Fruit fly (Drosophila melanogaster) whole organism, embryonic: ENCODE measurements around the gene kay.

Source experiments
- C15 ChIP-seq: fragments of 200-800 bp; sonication (Bioruptor generic); IDR thresholded peaks from 3 replicates; pipeline ENCODE4 v1.3.6; 2022; ENCODE audit warnings: missing biosample characterization, missing genetic modification characterization
- CG10462 ChIP-seq: fragments of 200-800 bp; sonication (Bioruptor generic); optimal IDR thresholded peaks from 2 replicates; lab custom pipeline; 2016; ENCODE audit warnings: missing biosample characterization, missing genetic modification characterization
- CG10959 ChIP-seq: fragments of 200-800 bp; sonication (Bioruptor generic); IDR thresholded peaks from 2 replicates; pipeline ENCODE4 v1.3.6; 2022; ENCODE audit warnings: missing biosample characterization, missing genetic modification characterization
- CG11247 ChIP-seq: fragments of 200-800 bp; sonication (Bioruptor generic); IDR thresholded peaks from 2 replicates; pipeline ENCODE4 v1.3.6; 2022; ENCODE audit warnings: missing biosample characterization, missing genetic modification characterization
- CG12391 ChIP-seq: fragments of 200-800 bp; sonication (Bioruptor generic); optimal IDR thresholded peaks from 3 replicates; lab custom pipeline; 2018; ENCODE audit warnings: missing biosample characterization, mild to moderate bottlenecking, missing genetic modification characterization, moderate library complexity
- CG13424 ChIP-seq: fragments of 200-800 bp; sonication (Bioruptor generic); optimal IDR thresholded peaks from 2 replicates; lab custom pipeline; 2019; ENCODE audit warnings: missing biosample characterization, mild to moderate bottlenecking, missing genetic modification characterization, moderate library complexity
- CG14441 ChIP-seq: fragments of 200-800 bp; sonication (Bioruptor generic); IDR thresholded peaks from 2 replicates; pipeline ENCODE4 v1.3.6; 2022; ENCODE audit warnings: missing biosample characterization, missing genetic modification characterization
- CG14860 ChIP-seq: fragments of 200-800 bp; sonication (Bioruptor generic); IDR thresholded peaks from 3 replicates; pipeline ENCODE4 v1.3.6; 2022; ENCODE audit warnings: missing biosample characterization, missing genetic modification characterization; ENCODE audit not compliant: partially characterized antibody
- CG15011 ChIP-seq: fragments of 200-800 bp; sonication (Bioruptor generic); optimal IDR thresholded peaks from 3 replicates; lab custom pipeline; 2018; ENCODE audit warnings: missing biosample characterization, mild to moderate bottlenecking, missing genetic modification characterization
- CG17328 ChIP-seq: fragments of 200-800 bp; sonication (Bioruptor generic); IDR thresholded peaks from 2 replicates; pipeline ENCODE4 v1.3.6; 2022; ENCODE audit warnings: missing biosample characterization, missing genetic modification characterization
- CG18599 ChIP-seq: fragments of 200-800 bp; sonication (Bioruptor generic); optimal IDR thresholded peaks from 3 replicates; lab custom pipeline; 2017; ENCODE audit warnings: missing biosample characterization, missing genetic modification characterization, mild to moderate bottlenecking, moderate library complexity, missing genetic modification reagents
- CG2199 ChIP-seq: fragments of 200-800 bp; sonication (Bioruptor generic); IDR thresholded peaks from 3 replicates; pipeline ENCODE4 v1.3.6; 2022; ENCODE audit warnings: missing biosample characterization, missing genetic modification characterization
- CG30020 ChIP-seq: fragments of 200-800 bp; optimal IDR thresholded peaks from 2 replicates; lab custom pipeline; 2019; ENCODE audit warnings: missing biosample characterization, mild to moderate bottlenecking, missing genetic modification characterization, moderate library complexity
- CG33213 ChIP-seq: fragments of 200-800 bp; sonication (Bioruptor generic); optimal IDR thresholded peaks from 3 replicates; lab custom pipeline; 2016; ENCODE audit warnings: missing biosample characterization, missing genetic modification characterization
- CG33557 ChIP-seq: fragments of 200-800 bp; sonication (Bioruptor generic); optimal IDR thresholded peaks from 2 replicates; lab custom pipeline; 2019; ENCODE audit warnings: missing biosample characterization, mild to moderate bottlenecking, missing genetic modification characterization, moderate library complexity
- CG34376 ChIP-seq: fragments of 200-800 bp; sonication (Bioruptor generic); optimal IDR thresholded peaks from 2 replicates; lab custom pipeline; 2018; ENCODE audit warnings: missing biosample characterization, mild to moderate bottlenecking, missing genetic modification characterization
- CG4328 ChIP-seq: fragments of 200-800 bp; sonication (Bioruptor generic); optimal IDR thresholded peaks from 3 replicates; lab custom pipeline; 2017; ENCODE audit warnings: missing biosample characterization, missing genetic modification reagents, missing genetic modification characterization
- CG4854 ChIP-seq: fragments of 200-800 bp; sonication (Bioruptor generic); optimal IDR thresholded peaks from 2 replicates; lab custom pipeline; 2016; ENCODE audit warnings: missing biosample characterization, missing genetic modification characterization, inconsistent platforms
- CG5245 ChIP-seq: fragments of 200-800 bp; sonication (Bioruptor generic); optimal IDR thresholded peaks from 3 replicates; lab custom pipeline; 2016; ENCODE audit warnings: missing biosample characterization, missing genetic modification characterization
- CG6683 ChIP-seq: fragments of 200-800 bp; sonication (Bioruptor generic); optimal IDR thresholded peaks from 2 replicates; lab custom pipeline; 2017; ENCODE audit warnings: missing biosample characterization, mild to moderate bottlenecking, missing genetic modification characterization, missing genetic modification reagents
- CG7928 ChIP-seq: fragments of 200-800 bp; sonication (Bioruptor generic); optimal IDR thresholded peaks from 2 replicates; lab custom pipeline; 2017; ENCODE audit warnings: missing biosample characterization, mild to moderate bottlenecking, missing genetic modification characterization
- CG8944 ChIP-seq: fragments of 200-800 bp; sonication (Bioruptor generic); optimal IDR thresholded peaks from 3 replicates; lab custom pipeline; 2016; ENCODE audit warnings: missing biosample characterization, missing genetic modification characterization
- CG9437 ChIP-seq: fragments of 200-800 bp; sonication (Bioruptor generic); optimal IDR thresholded peaks from 2 replicates; lab custom pipeline; 2018; ENCODE audit warnings: missing biosample characterization, mild to moderate bottlenecking, missing genetic modification characterization
- CG9932 ChIP-seq: fragments of 200-800 bp; sonication (Bioruptor generic); IDR thresholded peaks from 2 replicates; pipeline ENCODE4 v1.3.6; 2022; ENCODE audit warnings: missing biosample characterization, missing genetic modification characterization
- CkIIα-i1 ChIP-seq: fragments of 200-800 bp; sonication (Bioruptor generic); IDR thresholded peaks from 2 replicates; pipeline ENCODE4 v1.3.6; 2022; ENCODE audit warnings: missing biosample characterization, missing genetic modification characterization
- Mad ChIP-seq: fragments of 200-800 bp; sonication (Bioruptor generic); optimal IDR thresholded peaks from 2 replicates; lab custom pipeline; 2016; ENCODE audit warnings: missing biosample characterization, missing genetic modification characterization
- NC2β ChIP-seq: fragments of 200-800 bp; sonication (Bioruptor generic); optimal IDR thresholded peaks from 2 replicates; lab custom pipeline; 2016; ENCODE audit warnings: missing biosample characterization, missing genetic modification characterization
- NFAT ChIP-seq: fragments of 200-800 bp; sonication (Bioruptor generic); IDR thresholded peaks from 2 replicates; pipeline ENCODE4 v1.3.6; 2022; ENCODE audit warnings: missing biosample characterization, missing genetic modification characterization
- Side ChIP-seq: fragments of 200-800 bp; sonication (Bioruptor generic); optimal IDR thresholded peaks from 2 replicates; lab custom pipeline; 2016; ENCODE audit warnings: missing biosample characterization, missing genetic modification characterization
- TFAM ChIP-seq: fragments of 200-800 bp; sonication (Bioruptor generic); optimal IDR thresholded peaks from 2 replicates; lab custom pipeline; 2017; ENCODE audit warnings: missing biosample characterization, missing genetic modification characterization, inconsistent platforms
- caup ChIP-seq: fragments of 200-800 bp; sonication (Bioruptor generic); optimal IDR thresholded peaks from 3 replicates; lab custom pipeline; 2017; ENCODE audit warnings: missing biosample characterization, mild to moderate bottlenecking, missing genetic modification characterization, moderate library complexity; ENCODE audit not compliant: severe bottlenecking
- chm ChIP-seq: fragments of 200-800 bp; sonication (Bioruptor generic); IDR thresholded peaks from 2 replicates; pipeline ENCODE4 v1.3.6; 2022; ENCODE audit warnings: missing biosample characterization, missing genetic modification characterization
- crol ChIP-seq: fragments of 200-800 bp; sonication (Bioruptor generic); IDR thresholded peaks from 2 replicates; pipeline ENCODE4 v1.3.6; 2022; ENCODE audit warnings: missing biosample characterization, missing genetic modification characterization
- da ChIP-seq: fragments of 200-800 bp; sonication (Bioruptor generic); optimal IDR thresholded peaks from 2 replicates; lab custom pipeline; 2016; ENCODE audit warnings: missing biosample characterization, missing genetic modification characterization
- dan ChIP-seq: fragments of 200-800 bp; sonication (Bioruptor generic); IDR thresholded peaks from 2 replicates; pipeline ENCODE4 v1.3.6; 2022; ENCODE audit warnings: missing biosample characterization, missing genetic modification characterization
- danr ChIP-seq: fragments of 200-800 bp; sonication (Bioruptor generic); IDR thresholded peaks from 2 replicates; pipeline ENCODE4 v1.3.6; 2022; ENCODE audit warnings: missing biosample characterization, missing genetic modification characterization
- dm ChIP-seq: fragments of 200-800 bp; sonication (Bioruptor generic); optimal IDR thresholded peaks from 3 replicates; lab custom pipeline; 2016; ENCODE audit warnings: missing biosample characterization, missing genetic modification characterization
- dmrt99B ChIP-seq: fragments of 200-800 bp; sonication (Bioruptor generic); optimal IDR thresholded peaks from 2 replicates; lab custom pipeline; 2018; ENCODE audit warnings: missing biosample characterization, mild to moderate bottlenecking, missing genetic modification characterization, moderate library complexity
- emc ChIP-seq: fragments of 200-800 bp; sonication (Bioruptor generic); optimal IDR thresholded peaks from 2 replicates; lab custom pipeline; 2016; ENCODE audit warnings: missing biosample characterization, missing genetic modification characterization
- eyg ChIP-seq: fragments of 200-800 bp; sonication (Bioruptor generic); optimal IDR thresholded peaks from 3 replicates; lab custom pipeline; 2016; ENCODE audit warnings: missing biosample characterization, missing genetic modification characterization
- gcm2 ChIP-seq: fragments of 200-800 bp; sonication (Bioruptor generic); optimal IDR thresholded peaks from 2 replicates; lab custom pipeline; 2016; ENCODE audit warnings: missing biosample characterization, missing genetic modification characterization
- ham ChIP-seq: fragments of 200-800 bp; sonication (Bioruptor generic); IDR thresholded peaks from 2 replicates; pipeline ENCODE4 v1.3.6; 2022; ENCODE audit warnings: missing biosample characterization, missing genetic modification characterization
- her ChIP-seq: fragments of 200-800 bp; sonication (Bioruptor generic); optimal IDR thresholded peaks from 2 replicates; lab custom pipeline; 2016; ENCODE audit warnings: missing biosample characterization, missing genetic modification characterization
- jigr1 ChIP-seq: fragments of 200-800 bp; sonication (Bioruptor generic); IDR thresholded peaks from 3 replicates; pipeline ENCODE4 v1.3.6; 2022; ENCODE audit warnings: missing biosample characterization, missing genetic modification characterization
- jumu ChIP-seq: fragments of 200-800 bp; sonication (Bioruptor generic); optimal IDR thresholded peaks from 3 replicates; lab custom pipeline; 2016; ENCODE audit warnings: missing biosample characterization, missing genetic modification characterization
- klu ChIP-seq: fragments of 200-800 bp; sonication (Bioruptor generic); IDR thresholded peaks from 2 replicates; pipeline ENCODE4 v1.3.6; 2022; ENCODE audit warnings: missing biosample characterization, missing genetic modification characterization
- nom ChIP-seq: fragments of 200-800 bp; sonication (Bioruptor generic); optimal IDR thresholded peaks from 2 replicates; lab custom pipeline; 2017; ENCODE audit warnings: missing biosample characterization, missing genetic modification characterization, mild to moderate bottlenecking, moderate library complexity, missing genetic modification reagents
- pfk ChIP-seq: fragments of 200-800 bp; sonication (Bioruptor generic); optimal IDR thresholded peaks from 2 replicates; lab custom pipeline; 2018; ENCODE audit warnings: missing biosample characterization, mild to moderate bottlenecking, missing genetic modification characterization, moderate library complexity
- pros ChIP-seq: fragments of 200-800 bp; sonication (Bioruptor generic); optimal IDR thresholded peaks from 3 replicates; lab custom pipeline; 2019; ENCODE audit warnings: missing biosample characterization, mild to moderate bottlenecking, missing genetic modification characterization, moderate library complexity
- schlank ChIP-seq: fragments of 200-800 bp; sonication (Bioruptor generic); optimal IDR thresholded peaks from 2 replicates; lab custom pipeline; 2018; ENCODE audit warnings: missing biosample characterization, mild to moderate bottlenecking, missing genetic modification characterization
- sd ChIP-seq: fragments of 200-800 bp; sonication (Bioruptor generic); optimal IDR thresholded peaks from 3 replicates; lab custom pipeline; 2018; ENCODE audit warnings: missing biosample characterization, mild to moderate bottlenecking, missing genetic modification characterization, moderate library complexity
- unc-4 ChIP-seq: fragments of 200-800 bp; sonication (Bioruptor generic); IDR thresholded peaks from 2 replicates; pipeline ENCODE4 v1.3.6; 2022; ENCODE audit warnings: missing biosample characterization, missing genetic modification characterization; ENCODE audit not compliant: partially characterized antibody
- unpg ChIP-seq: fragments of 200-800 bp; sonication (Bioruptor generic); optimal IDR thresholded peaks from 3 replicates; lab custom pipeline; 2018; ENCODE audit warnings: missing biosample characterization, mild to moderate bottlenecking, missing genetic modification characterization, moderate library complexity
- yki ChIP-seq: fragments of >200 bp; optimal IDR thresholded peaks from 3 replicates; lab custom pipeline; 2018

The kay gene

dm6 chr3R:29782367-29782766 lies 16.6 kb downstream of the kay start (continued):
- TF ChIP-seq chm (GFP tag; lab: Robert Waterston, UW), result peak; percentile 71; the same call in 1 of the 2 replicates
- no peak for TF ChIP-seq CG15011 (GFP tag; lab: Kevin White, UChicago)
- TF ChIP-seq CG9932 (GFP tag; lab: Robert Waterston, UW), result no peak
- no peak for TF ChIP-seq CG14860 (GFP tag; lab: Robert Waterston, UW)
- peak; percentile 80 for TF ChIP-seq nom (GFP tag; lab: Kevin White, UChicago)
- TF ChIP-seq jumu (GFP tag; lab: Kevin White, UChicago), result no peak
- no peak for TF ChIP-seq CG10959 (GFP tag; lab: Robert Waterston, UW)
- no peak for TF ChIP-seq CG8944 (GFP tag; lab: Kevin White, UChicago)
- TF ChIP-seq dan (GFP tag; lab: Robert Waterston, UW), result no peak
- TF ChIP-seq CG34376 (GFP tag; lab: Kevin White, UChicago), result peak; percentile 82
- no peak for TF ChIP-seq danr (GFP tag; lab: Robert Waterston, UW)
- TF ChIP-seq CG17328 (GFP tag; lab: Robert Waterston, UW), result no peak
- no peak for TF ChIP-seq unpg
- TF ChIP-seq CG4854 (GFP tag; lab: Kevin White, UChicago), result no peak
- no peak for TF ChIP-seq CkIIα-i1 (GFP tag; lab: Robert Waterston, UW)
- no peak for TF ChIP-seq CG2199
- no peak for TF ChIP-seq schlank
- no peak for TF ChIP-seq yki (lab: Kevin White, UChicago)
- TF ChIP-seq dm (GFP tag; lab: Kevin White, UChicago), result no peak
- TF ChIP-seq CG33557 (GFP tag; lab: Kevin White, UChicago), result no peak
- no peak for TF ChIP-seq eyg
- peak; percentile 61 for TF ChIP-seq NFAT (GFP tag; lab: Robert Waterston, UW)
- no peak for TF ChIP-seq TFAM
- no peak for TF ChIP-seq CG12391 (tag; lab: Kevin White, UChicago)
- no peak for TF ChIP-seq crol
- TF ChIP-seq pfk (GFP tag; lab: Kevin White, UChicago), result peak; percentile 7
- TF ChIP-seq CG4328 (GFP tag; lab: Kevin White, UChicago), result peak; percentile 10
- TF ChIP-seq CG30020 (tag; lab: Kevin White, UChicago), result no peak
- TF ChIP-seq Side (GFP tag; lab: Kevin White, UChicago), result peak; percentile 36
- peak; percentile 24 for TF ChIP-seq her (GFP tag; lab: Kevin White, UChicago)
- TF ChIP-seq CG7928, result no peak
- TF ChIP-seq C15 (GFP tag; lab: Robert Waterston, UW), result no peak
- no peak for TF ChIP-seq CG14441 (GFP tag; lab: Robert Waterston, UW)
- TF ChIP-seq NC2β (GFP tag; lab: Kevin White, UChicago), result no peak
- no peak for TF ChIP-seq CG13424
- no peak for TF ChIP-seq CG10462 (GFP tag; lab: Kevin White, UChicago)
- TF ChIP-seq CG9437 (GFP tag; lab: Kevin White, UChicago), result no peak
- no peak for TF ChIP-seq gcm2 (GFP tag; lab: Kevin White, UChicago)
- TF ChIP-seq CG33213 (GFP tag; lab: Kevin White, UChicago), result no peak
- TF ChIP-seq sd (tag; lab: Kevin White, UChicago), result peak; percentile 30
- 0 out of 2 replicates have a peak, but pooled peaks have one; percentile 7 for TF ChIP-seq CG11247 (GFP tag; lab: Robert Waterston, UW)
- no peak for TF ChIP-seq pros

- TF ChIP-seq emc (GFP tag; lab: Kevin White, UChicago), result no peak
- no peak for TF ChIP-seq CG18599 (GFP tag; lab: Kevin White, UChicago)
- TF ChIP-seq caup (GFP tag; lab: Kevin White, UChicago), result no peak
- TF ChIP-seq Mad (GFP tag; lab: Kevin White, UChicago), result no peak
- TF ChIP-seq unc-4 (GFP tag; lab: Robert Waterston, UW), result no peak
- TF ChIP-seq da (GFP tag; lab: Kevin White, UChicago), result no peak
- TF ChIP-seq CG13424, result no peak
- TF ChIP-seq klu (GFP tag; lab: Robert Waterston, UW), result no peak
- no peak for TF ChIP-seq CG5245 (GFP tag; lab: Kevin White, UChicago)
- no peak for TF ChIP-seq jigr1
- no peak for TF ChIP-seq CG6683 (GFP tag; lab: Kevin White, UChicago)
- no peak for TF ChIP-seq dmrt99B
- TF ChIP-seq ham (GFP tag; lab: Robert Waterston, UW), result no peak
- TF ChIP-seq schlank, result no peak
Observed at dm6 chr3R:29783210-29783609, 17.4 kb downstream of the kay start.
